Worm (Caenorhabditis elegans) whole organism, mixed stage, embryonic: ENCODE measurements around the gene srsx-39.
"Not testable (repeated sequence)": the region's sequence is repeated elsewhere in the genome, so short reads cannot be mapped to it uniquely, and the experiment has no call there.

Experiments used
- M03D4.4 ChIP-seq: sonication (generic microtip); optimal IDR thresholded peaks from 2 replicates; lab custom pipeline; 2017; ENCODE audit warnings: mild to moderate bottlenecking, missing genetic modification characterization, missing compliant biosample characterization
- bed-3 ChIP-seq: fragments of 200-800 bp; sonication (Bioruptor generic); optimal IDR thresholded peaks from 3 replicates; lab custom pipeline; 2018; ENCODE audit warnings: mild to moderate bottlenecking, missing genetic modification characterization, moderate library complexity, missing compliant biosample characterization
- ceh-39 ChIP-seq: fragments of 150-350 bp; optimal IDR thresholded peaks from 2 replicates; lab custom pipeline; 2014; ENCODE audit warnings: missing biosample characterization, missing genetic modification characterization
- ceh-43 ChIP-seq: fragments of 200-800 bp; sonication (Bioruptor generic); optimal IDR thresholded peaks from 2 replicates; lab custom pipeline; 2018; ENCODE audit warnings: mild to moderate bottlenecking, missing genetic modification characterization, moderate library complexity, missing compliant biosample characterization
- ceh-83 ChIP-seq: fragments of 200-800 bp; sonication (Bioruptor generic); optimal IDR thresholded peaks from 2 replicates; lab custom pipeline; 2018; ENCODE audit warnings: mild to moderate bottlenecking, missing genetic modification characterization, missing compliant biosample characterization
- ces-1 ChIP-seq: fragments of 150-350 bp; optimal IDR thresholded peaks from 2 replicates; lab custom pipeline; 2014; ENCODE audit warnings: missing biosample characterization, missing genetic modification reagents, missing genetic modification characterization
- cnd-1 ChIP-seq: fragments of 200-800 bp; sonication (Bioruptor generic); optimal IDR thresholded peaks from 2 replicates; lab custom pipeline; 2018; ENCODE audit warnings: mild to moderate bottlenecking, missing genetic modification characterization, missing compliant biosample characterization
- drap-1 ChIP-seq: fragments of 200-800 bp; sonication (Bioruptor generic); optimal IDR thresholded peaks from 3 replicates; lab custom pipeline; 2018; ENCODE audit warnings: mild to moderate bottlenecking, missing genetic modification characterization, missing compliant biosample characterization
- elt-1 ChIP-seq: sonication (generic microtip); optimal IDR thresholded peaks from 2 replicates; lab custom pipeline; 2017; ENCODE audit warnings: missing genetic modification characterization, mild to moderate bottlenecking, missing compliant biosample characterization, antibody characterized with exemption, moderate library complexity, borderline replicate concordance; ENCODE audit not compliant: insufficient read depth
- elt-3 ChIP-seq: fragments of 150-350 bp; optimal IDR thresholded peaks from 2 replicates; lab custom pipeline; 2014; ENCODE audit warnings: missing biosample characterization, missing genetic modification characterization
- flh-1 ChIP-seq: fragments of 200-800 bp; sonication (Bioruptor generic); optimal IDR thresholded peaks from 2 replicates; lab custom pipeline; 2018; ENCODE audit warnings: mild to moderate bottlenecking, missing genetic modification characterization, moderate library complexity, missing compliant biosample characterization
- ham-2 ChIP-seq: fragments of 200-800 bp; sonication (Bioruptor generic); optimal IDR thresholded peaks from 2 replicates; lab custom pipeline; 2018; ENCODE audit warnings: mild to moderate bottlenecking, missing genetic modification characterization, missing compliant biosample characterization
- hlh-1 ChIP-seq: fragments of 150-350 bp; optimal IDR thresholded peaks from 2 replicates; lab custom pipeline; 2014; ENCODE audit warnings: missing biosample characterization, missing genetic modification reagents, missing genetic modification characterization
- lin-13 ChIP-seq: fragments of 150-350 bp; optimal IDR thresholded peaks from 2 replicates; lab custom pipeline; 2014; ENCODE audit warnings: missing biosample characterization, missing genetic modification characterization
- lsy-2 ChIP-seq: fragments of 150-350 bp; optimal IDR thresholded peaks from 2 replicates; lab custom pipeline; 2014; ENCODE audit warnings: missing biosample characterization, missing genetic modification characterization
- mab-5 ChIP-seq: fragments of 150-350 bp; optimal IDR thresholded peaks from 2 replicates; lab custom pipeline; 2014; ENCODE audit warnings: missing biosample characterization, missing genetic modification characterization
- nhr-2 ChIP-seq: fragments of 150-350 bp; optimal IDR thresholded peaks from 2 replicates; lab custom pipeline; 2014; ENCODE audit warnings: missing biosample characterization, missing genetic modification characterization
- nhr-237 ChIP-seq: fragments of 150-350 bp; optimal IDR thresholded peaks from 2 replicates; lab custom pipeline; 2014; ENCODE audit warnings: missing biosample characterization, missing genetic modification characterization
- nhr-28 ChIP-seq: fragments of 150-350 bp; optimal IDR thresholded peaks from 2 replicates; lab custom pipeline; 2014; ENCODE audit warnings: missing biosample characterization, missing genetic modification characterization
- pha-4 ChIP-seq: fragments of 150-350 bp; optimal IDR thresholded peaks from 2 replicates; lab custom pipeline; 2018; ENCODE audit warnings: missing biosample characterization, missing genetic modification reagents, missing genetic modification characterization
- sem-2 ChIP-seq: fragments of 200-800 bp; sonication (Bioruptor generic); optimal IDR thresholded peaks from 2 replicates; lab custom pipeline; 2018; ENCODE audit warnings: mild to moderate bottlenecking, missing genetic modification characterization, missing compliant biosample characterization
- sptf-1 ChIP-seq: sonication (generic microtip); optimal IDR thresholded peaks from 2 replicates; lab custom pipeline; 2017; ENCODE audit warnings: mild to moderate bottlenecking, missing genetic modification characterization, moderate library complexity, missing compliant biosample characterization
- tbx-8 ChIP-seq: fragments of 200-800 bp; sonication (Bioruptor generic); optimal IDR thresholded peaks from 2 replicates; lab custom pipeline; 2018; ENCODE audit warnings: mild to moderate bottlenecking, missing genetic modification characterization, moderate library complexity, missing compliant biosample characterization
- unc-120 ChIP-seq: sonication (generic microtip); optimal IDR thresholded peaks from 2 replicates; lab custom pipeline; 2017; ENCODE audit warnings: missing genetic modification characterization, missing compliant biosample characterization; ENCODE audit not compliant: poor library complexity, severe bottlenecking
- unc-39 ChIP-seq: fragments of 150-350 bp; optimal IDR thresholded peaks from 2 replicates; lab custom pipeline; 2014; ENCODE audit warnings: missing biosample characterization, missing genetic modification characterization
- ztf-11 ChIP-seq: fragments of 150-350 bp; optimal IDR thresholded peaks from 2 replicates; lab custom pipeline; 2014; ENCODE audit warnings: missing biosample characterization, missing genetic modification characterization

srsx-39 gene

ce11 chrV:15226206-15226605 lies 30.4 kb downstream of the srsx-39 start:
- no peak for TF ChIP-seq sptf-1 (tag; lab: Kevin White, UChicago)
- TF ChIP-seq ceh-83 (GFP tag; lab: Kevin White, UChicago) = no peak
- TF ChIP-seq ces-1 = no peak
- no peak for TF ChIP-seq flh-1
- no peak for TF ChIP-seq bed-3 (GFP tag; lab: Kevin White, UChicago)
- no peak for TF ChIP-seq sem-2 (GFP tag; lab: Kevin White, UChicago)
- no peak for TF ChIP-seq mab-5 (tag; lab: Kevin White, UChicago)
- no peak for TF ChIP-seq nhr-2
- TF ChIP-seq ceh-43 (GFP tag; lab: Kevin White, UChicago) = no peak
- no peak for TF ChIP-seq nhr-237 (tag; lab: Kevin White, UChicago)
- TF ChIP-seq elt-1 (tag; lab: Kevin White, UChicago) = no peak
- TF ChIP-seq, all 35 proteins: peak for 0

DNA sequence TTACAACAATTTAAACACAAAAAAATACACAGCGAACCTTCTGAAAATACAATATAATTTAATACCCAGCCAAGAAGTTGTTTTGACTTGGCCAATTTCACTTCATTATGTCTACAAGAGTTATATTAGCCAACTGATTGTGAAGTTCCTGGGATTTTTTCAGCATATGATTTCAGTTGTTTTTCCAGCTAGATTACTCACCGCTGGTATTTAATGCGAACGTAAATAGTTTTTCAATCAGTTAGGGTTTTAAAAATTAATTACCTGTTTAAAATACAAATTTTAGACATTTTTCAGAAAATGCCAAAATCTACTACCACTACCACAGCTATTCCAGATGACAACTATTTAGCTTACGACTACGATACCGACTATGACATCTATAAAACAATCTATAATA lies 30.9 kb downstream of the srsx-39 start, which contains the start of gene srw-14:
srw-14 (plus strand) TSS at position 301 of the 400 bp plus-strand sequence.
- TF ChIP-seq drap-1 (GFP tag; lab: Kevin White, UChicago) (no peak), nhr-28 (no peak), hlh-1 (tag; lab: Kevin White, UChicago) (no peak), nhr-2 (no peak), ham-2 (GFP tag; lab: Kevin White, UChicago) (no peak), ceh-83 (GFP tag; lab: Kevin White, UChicago) (no peak)
- TF ChIP-seq, all 35 proteins: peak for 0

DNA sequence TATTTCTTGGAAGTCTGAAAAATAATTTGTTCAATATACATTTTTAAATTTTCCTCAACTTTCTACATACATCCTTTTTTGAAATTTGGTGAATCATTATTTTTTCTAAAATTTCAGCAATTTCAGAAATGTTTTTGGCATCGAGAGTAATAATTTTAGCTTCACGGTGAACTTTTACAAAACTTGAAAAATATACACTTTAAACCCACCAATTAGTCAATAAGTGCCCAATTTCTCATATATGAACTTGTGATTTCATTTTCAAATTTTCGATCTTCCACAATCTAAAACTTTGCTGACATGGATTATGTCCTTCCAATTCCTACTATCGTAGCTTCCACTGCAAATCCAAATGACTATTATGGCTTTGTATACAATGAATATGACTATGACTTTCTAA lies 32.9 kb downstream of the srsx-39 start, which contains the start of gene srw-24:
srw-24 (plus strand) TSS at position 301 of the 400 bp plus-strand sequence.
- no peak for TF ChIP-seq elt-3 (tag; lab: Kevin White, UChicago)
- TF ChIP-seq, all 35 proteins: peak for 0

DNA sequence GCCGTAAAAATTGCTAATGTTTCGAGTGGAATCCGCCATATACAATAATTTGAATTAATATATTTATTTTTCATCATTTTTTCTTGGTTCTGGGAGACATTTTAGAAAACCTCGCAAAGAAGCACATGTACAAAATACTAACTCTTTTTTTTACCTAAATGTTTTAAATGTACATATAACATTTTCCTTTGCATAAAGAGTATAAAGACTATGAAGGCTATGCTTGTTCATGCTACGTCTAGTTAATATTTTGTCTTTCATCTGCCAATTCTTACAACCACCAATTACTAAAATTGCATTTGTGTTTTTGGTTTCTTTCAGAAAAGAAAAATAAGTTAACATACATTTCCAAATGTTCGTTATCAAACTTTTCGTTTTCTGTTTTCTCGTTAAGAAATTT lies 35.2 kb downstream of the srsx-39 start, which contains the start of gene irld-25:
irld-25 (plus strand) TSS at position 301 of the 400 bp plus-strand sequence.
- TF ChIP-seq cnd-1 (tag; lab: Kevin White, UChicago) = no peak
- TF ChIP-seq lsy-2 (tag; lab: Kevin White, UChicago) = no peak
- TF ChIP-seq M03D4.4 (tag; lab: Kevin White, UChicago) = no peak
- no peak for TF ChIP-seq hlh-1 (tag; lab: Kevin White, UChicago)
- no peak for TF ChIP-seq unc-120 (tag; lab: Kevin White, UChicago)
- TF ChIP-seq unc-39 = no peak
- no peak for TF ChIP-seq sem-2 (GFP tag; lab: Kevin White, UChicago)
- TF ChIP-seq ceh-39 (tag; lab: Kevin White, UChicago) = no peak
- TF ChIP-seq flh-1 = no peak

ce11 chrV:15216705-15217104 lies 39.9 kb downstream of the srsx-39 start, which contains the start of gene sri-25:
Gene sri-25 (plus strand): TSS chrV:15217005.
- no peak for TF ChIP-seq lsy-2 (tag; lab: Kevin White, UChicago)
- TF ChIP-seq sem-2 (GFP tag; lab: Kevin White, UChicago) = no peak
- TF ChIP-seq ham-2 (GFP tag; lab: Kevin White, UChicago) = no peak
- TF ChIP-seq ztf-11 = no peak
- TF ChIP-seq unc-39 = no peak
- no peak for TF ChIP-seq pha-4 (tag; lab: Kevin White, UChicago)
- TF ChIP-seq ceh-83 (GFP tag; lab: Kevin White, UChicago) = no peak
- TF ChIP-seq tbx-8 (GFP tag; lab: Kevin White, UChicago) = no peak

DNA sequence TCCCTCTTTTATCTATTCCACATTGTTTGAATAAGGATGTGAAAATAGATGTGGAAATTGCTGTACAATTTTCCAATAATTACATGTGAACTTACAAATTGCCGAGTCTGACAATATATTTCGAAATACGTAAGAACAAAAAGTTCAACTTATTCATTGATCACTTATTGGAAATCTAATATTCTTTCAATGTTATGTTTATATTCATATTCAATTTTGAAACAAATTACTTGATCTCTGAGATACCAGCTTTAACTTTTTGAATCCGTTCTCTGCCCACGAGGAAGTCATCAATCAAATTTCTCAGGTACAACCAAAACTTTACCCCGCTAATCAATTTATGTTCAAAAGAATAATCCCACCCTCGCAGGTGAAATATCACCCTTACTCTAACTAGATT lies 41.4 kb downstream of the srsx-39 start, which contains the start of gene sri-26:
sri-26 (plus strand) TSS at position 301 of the 400 bp plus-strand sequence.
- not testable (repeated sequence) for TF ChIP-seq sem-2 (GFP tag; lab: Kevin White, UChicago); ham-2 (GFP tag; lab: Kevin White, UChicago); nhr-237 (tag; lab: Kevin White, UChicago)

DNA sequence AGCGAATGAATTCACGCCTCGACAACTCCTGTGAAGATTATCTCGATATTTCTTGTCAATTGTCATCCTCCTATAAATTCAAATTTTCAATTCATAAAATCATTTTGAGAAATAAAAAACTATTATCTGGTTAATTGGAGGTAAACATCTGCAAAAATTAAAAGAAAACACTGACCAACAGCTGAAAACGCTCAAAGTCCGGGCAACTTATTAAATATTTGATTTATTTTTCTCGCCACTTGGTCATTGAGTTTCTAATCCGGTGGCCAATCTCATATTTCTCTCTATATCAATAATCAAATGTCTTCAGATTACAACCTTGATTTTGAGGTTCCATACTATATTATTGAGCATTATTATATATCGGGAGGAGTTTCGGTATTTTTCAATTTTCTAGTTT lies 44.7 kb downstream of the srsx-39 start, which contains the start of gene sri-24:
sri-24 (plus strand) TSS at position 301 of the 400 bp plus-strand sequence.
- not testable (repeated sequence) for TF ChIP-seq ces-1; lin-13; M03D4.4 (tag; lab: Kevin White, UChicago)
- TF ChIP-seq, all 35 proteins: peak for 0; not testable (repeated sequence) for 35
